Worm (Caenorhabditis elegans) whole organism, young adult: Measurements from ENCODE around the gene F17C11.22.

Experiments
- B0336.3 ChIP-seq: fragments of 200-800 bp; sonication (Bioruptor generic); IDR thresholded peaks from 2 replicates; pipeline ENCODE4 v1.3.6; 2022; ENCODE audit warnings: missing genetic modification characterization, missing compliant biosample characterization
- F52B5.7 ChIP-seq: sonication (generic microtip); optimal IDR thresholded peaks from 2 replicates; lab custom pipeline; 2016; ENCODE audit warnings: mild to moderate bottlenecking, missing genetic modification characterization, missing compliant biosample characterization
- K11D2.4 ChIP-seq: fragments of 200-800 bp; sonication (Bioruptor generic); IDR thresholded peaks from 2 replicates; pipeline ENCODE4 v1.3.6; 2022; ENCODE audit warnings: missing genetic modification reagents, missing genetic modification characterization, missing compliant biosample characterization
- Y53G8AR.9 ChIP-seq: fragments of 200-800 bp; sonication (Bioruptor generic); conservative IDR thresholded peaks from 2 replicates; pipeline ENCODE4 v1.3.6; 2022; ENCODE audit warnings: missing genetic modification reagents, missing genetic modification characterization, missing compliant biosample characterization
- Y56A3A.18 ChIP-seq: fragments of 200-800 bp; sonication (Bioruptor generic); IDR thresholded peaks from 2 replicates; pipeline ENCODE4 v1.3.6; 2022; ENCODE audit warnings: missing genetic modification reagents, missing genetic modification characterization, missing compliant biosample characterization
- ama-1 ChIP-seq, 3 experiments: fragments of 150-350 bp in 1 of 3; sonication (generic microtip) in 2 of 3; optimal IDR thresholded peaks; 2 replicates each; lab custom pipeline; 2014 to 2018; ENCODE audit warnings: missing biosample characterization in 2 of 3, missing genetic modification characterization in 2 of 3, missing genetic modification reagents in 2 of 3
- athp-1 ChIP-seq: sonication (generic microtip); optimal IDR thresholded peaks from 2 replicates; lab custom pipeline; 2017; ENCODE audit warnings: mild to moderate bottlenecking, missing genetic modification characterization, missing compliant biosample characterization
- bed-1 ChIP-seq: fragments of 200-800 bp; sonication (Bioruptor generic); IDR thresholded peaks from 2 replicates; pipeline ENCODE4 v1.3.6; 2022; ENCODE audit warnings: missing genetic modification reagents, missing genetic modification characterization, missing compliant biosample characterization
- cebp-1 ChIP-seq, 2 experiments: fragments of 200-800 bp in 1 of 2; sonication (Bioruptor generic) in 1 of 2; sonication (generic microtip) in 1 of 2; IDR thresholded peaks in 1 of 2; optimal IDR thresholded peaks in 1 of 2; 2 replicates each; pipeline versions ENCODE4 v1.3.6 to Lab custom; 2017 to 2022; ENCODE audit warnings: missing compliant biosample characterization in 2 of 2, missing genetic modification characterization in 2 of 2, mild to moderate bottlenecking in 1 of 2, missing genetic modification reagents in 1 of 2, moderate library complexity in 1 of 2
- ceh-58 ChIP-seq: fragments of 200-800 bp; sonication (Bioruptor generic); IDR thresholded peaks from 2 replicates; pipeline ENCODE4 v1.3.6; 2022; ENCODE audit warnings: missing genetic modification characterization, missing compliant biosample characterization
- dox-1 ChIP-seq: fragments of 200-800 bp; sonication (Bioruptor generic); IDR thresholded peaks from 2 replicates; pipeline ENCODE4 v1.3.6; 2022; ENCODE audit warnings: missing genetic modification reagents, missing genetic modification characterization, missing compliant biosample characterization
- ekl-4 ChIP-seq: fragments of 200-800 bp; sonication (Bioruptor generic); IDR thresholded peaks from 2 replicates; pipeline ENCODE4 v1.3.6; 2022; ENCODE audit warnings: missing genetic modification reagents, missing genetic modification characterization, missing compliant biosample characterization
- gei-17 ChIP-seq: fragments of 200-800 bp; sonication (Bioruptor generic); optimal IDR thresholded peaks from 2 replicates; lab custom pipeline; 2018; ENCODE audit warnings: mild to moderate bottlenecking, missing genetic modification characterization, missing compliant biosample characterization
- hlh-26 ChIP-seq: fragments of 200-800 bp; sonication (Bioruptor generic); conservative IDR thresholded peaks from 2 replicates; pipeline ENCODE4 v1.3.6; 2022; ENCODE audit warnings: missing genetic modification reagents, missing genetic modification characterization, missing compliant biosample characterization
- hrde-1 ChIP-seq: sonication (generic microtip); optimal IDR thresholded peaks from 2 replicates; lab custom pipeline; 2016; ENCODE audit warnings: missing genetic modification characterization, mild to moderate bottlenecking, missing compliant biosample characterization, moderate library complexity, missing genotype, missing genetic modification reagents, borderline replicate concordance
- let-526 ChIP-seq: fragments of 200-800 bp; sonication (Bioruptor generic); IDR thresholded peaks from 2 replicates; pipeline ENCODE4 v1.3.6; 2022; ENCODE audit warnings: missing genetic modification reagents, missing genetic modification characterization, missing compliant biosample characterization
- let-607 ChIP-seq, 2 experiments: fragments of 200-800 bp in 1 of 2; sonication (Bioruptor generic) in 1 of 2; sonication (generic microtip) in 1 of 2; optimal IDR thresholded peaks; 2 replicates each; lab custom pipeline; 2016 to 2018; ENCODE audit warnings: mild to moderate bottlenecking in 2 of 2, missing compliant biosample characterization in 2 of 2, missing genetic modification characterization in 2 of 2, moderate library complexity in 2 of 2, missing genotype in 1 of 2
- lin-35 ChIP-seq, 3 experiments: fragments of 150-350 bp in 2 of 3; sonication (generic microtip) in 1 of 3; optimal IDR thresholded peaks; 2 replicates each; lab custom pipeline; 2014 to 2018; ENCODE audit warnings: missing biosample characterization in 3 of 3, missing genetic modification characterization in 3 of 3, missing genetic modification reagents in 3 of 3
- lin-40 ChIP-seq: sonication (generic microtip); optimal IDR thresholded peaks from 2 replicates; lab custom pipeline; 2016; ENCODE audit warnings: missing genetic modification characterization, mild to moderate bottlenecking, missing compliant biosample characterization, missing genotype, missing genetic modification reagents
- lir-1 ChIP-seq: fragments of 200-800 bp; sonication (Bioruptor generic); conservative IDR thresholded peaks from 2 replicates; pipeline ENCODE4 v1.3.6; 2022; ENCODE audit warnings: missing genetic modification reagents, missing genetic modification characterization, missing compliant biosample characterization
- madf-10 ChIP-seq: sonication (generic microtip); optimal IDR thresholded peaks from 2 replicates; lab custom pipeline; 2016; ENCODE audit warnings: mild to moderate bottlenecking, missing genetic modification characterization, missing compliant biosample characterization
- madf-3 ChIP-seq: fragments of 200-800 bp; sonication (Bioruptor generic); IDR thresholded peaks from 2 replicates; pipeline ENCODE4 v1.3.6; 2022; ENCODE audit warnings: missing genetic modification reagents, missing genetic modification characterization, missing compliant biosample characterization
- madf-6 ChIP-seq: fragments of 200-800 bp; sonication (Bioruptor generic); IDR thresholded peaks from 2 replicates; pipeline ENCODE4 v1.3.6; 2022; ENCODE audit warnings: missing genetic modification reagents, missing genetic modification characterization, missing compliant biosample characterization
- mcd-1 ChIP-seq: fragments of 200-800 bp; sonication (Bioruptor generic); IDR thresholded peaks from 2 replicates; pipeline ENCODE4 v1.3.6; 2022; ENCODE audit warnings: missing genetic modification reagents, missing genetic modification characterization, missing compliant biosample characterization
- mes-4 ChIP-seq: sonication (generic microtip); optimal IDR thresholded peaks from 2 replicates; lab custom pipeline; 2016; ENCODE audit warnings: missing genotype, missing genetic modification characterization, missing compliant biosample characterization
- nfyb-1 ChIP-seq: fragments of 200-800 bp; sonication (Bioruptor generic); IDR thresholded peaks from 2 replicates; pipeline ENCODE4 v1.3.6; 2022; ENCODE audit warnings: missing genetic modification reagents, missing genetic modification characterization, missing compliant biosample characterization
- nhr-90 ChIP-seq: sonication (generic microtip); optimal IDR thresholded peaks from 2 replicates; lab custom pipeline; 2016; ENCODE audit warnings: missing genotype, mild to moderate bottlenecking, missing genetic modification characterization, missing compliant biosample characterization
- pbrm-1 ChIP-seq: fragments of 200-800 bp; sonication (Bioruptor generic); IDR thresholded peaks from 2 replicates; pipeline ENCODE4 v1.3.6; 2022; ENCODE audit warnings: missing genetic modification reagents, missing genetic modification characterization, missing compliant biosample characterization
- repo-1 ChIP-seq: sonication (generic microtip); optimal IDR thresholded peaks from 2 replicates; lab custom pipeline; 2017; ENCODE audit warnings: mild to moderate bottlenecking, missing genetic modification characterization, missing compliant biosample characterization
- somi-1 ChIP-seq: fragments of 200-800 bp; sonication (Bioruptor generic); optimal IDR thresholded peaks from 2 replicates; lab custom pipeline; 2018; ENCODE audit warnings: mild to moderate bottlenecking, missing genetic modification characterization, missing compliant biosample characterization
- tbp1 ChIP-seq: fragments of 200-800 bp; sonication (Bioruptor generic); optimal IDR thresholded peaks from 2 replicates; lab custom pipeline; 2018; ENCODE audit warnings: mild to moderate bottlenecking, missing genetic modification characterization, missing compliant biosample characterization
- tbx-9 ChIP-seq: sonication (generic microtip); optimal IDR thresholded peaks from 2 replicates; lab custom pipeline; 2016; ENCODE audit warnings: borderline replicate concordance, missing genetic modification characterization, inconsistent platforms, missing compliant biosample characterization
- xnd-1 ChIP-seq: sonication (generic microtip); optimal IDR thresholded peaks from 2 replicates; lab custom pipeline; 2016; ENCODE audit warnings: missing genotype, missing genetic modification reagents, missing genetic modification characterization, missing compliant biosample characterization
- ztf-26 ChIP-seq: sonication (generic microtip); optimal IDR thresholded peaks from 2 replicates; lab custom pipeline; 2017; ENCODE audit warnings: missing genetic modification characterization, missing compliant biosample characterization
- ztf-6 ChIP-seq: fragments of 200-800 bp; sonication (Bioruptor generic); IDR thresholded peaks from 2 replicates; pipeline ENCODE4 v1.3.6; 2022; ENCODE audit warnings: missing genetic modification reagents, missing genetic modification characterization, missing compliant biosample characterization

The F17C11.22 gene

DNA sequence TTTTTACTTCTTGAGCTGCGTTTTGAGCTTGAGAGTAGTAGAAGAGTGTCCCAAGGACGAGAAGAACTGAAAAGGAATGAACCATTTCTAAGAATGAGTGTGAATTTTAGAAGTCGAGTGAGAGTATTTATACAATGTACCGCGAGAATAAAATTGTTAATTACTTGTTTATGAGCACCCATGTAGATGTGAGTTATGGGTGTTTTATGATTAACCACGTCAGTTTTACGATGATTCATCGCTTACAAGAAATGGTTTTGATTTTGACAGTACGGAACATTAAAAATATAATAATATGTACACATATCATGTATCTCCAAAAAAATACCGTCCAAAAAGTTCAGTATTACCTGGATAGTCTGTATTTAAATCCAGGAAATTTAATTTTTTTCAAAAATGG, 15.6 kb downstream of the F17C11.22 start, which contains the start of gene clec-221:
Gene clec-221, minus strand, starts transcription at position 101 of the 400 bp plus-strand sequence.
- TF ChIP-seq mes-4 (tag; lab: Kevin White, UChicago) (no peak), lin-35 (GFP tag; optimal IDR thresholded peaks at IDR 0.05; lab: Kevin White, UChicago) (peak in 1 of 3 experiments; percentile 22)
- TF ChIP-seq, all 124 proteins: peak for 1

DNA sequence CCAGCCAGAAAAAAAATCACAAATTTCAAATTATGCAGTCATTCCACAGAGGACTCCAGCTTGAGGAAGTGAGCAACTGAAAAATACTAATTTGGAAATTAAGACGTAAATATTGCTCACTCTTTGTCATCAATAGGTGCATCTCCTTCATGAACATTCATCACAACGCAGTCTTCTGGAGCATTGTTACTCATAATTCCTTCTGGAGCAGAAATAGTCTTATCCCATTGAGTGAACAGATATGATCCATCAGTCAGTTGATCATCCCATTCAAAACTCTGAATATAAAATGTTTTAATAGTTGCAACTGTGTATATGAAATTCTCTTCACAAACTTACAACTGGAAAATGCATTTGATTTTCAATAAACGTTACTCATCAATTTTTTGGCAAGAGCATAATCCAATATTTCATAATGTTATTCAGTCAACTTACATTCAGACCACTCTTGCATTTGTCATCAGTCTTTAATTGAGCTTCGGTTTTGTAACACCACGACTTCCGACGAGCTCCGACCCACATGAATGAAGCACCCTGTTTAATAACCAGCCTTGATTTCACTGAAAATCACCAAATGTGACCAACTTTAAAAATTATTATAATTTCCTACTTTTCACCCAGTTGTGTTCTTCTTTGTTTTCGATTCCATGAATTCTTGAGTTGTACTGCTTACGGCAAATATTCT, 16.4 kb downstream of the F17C11.22 start:
- peak; percentile 47 for TF ChIP-seq K11D2.4
- TF ChIP-seq lir-1 (GFP tag; lab: Robert Waterston, UW) = no peak
- TF ChIP-seq mcd-1 = 0 out of 2 replicates have a peak, but pooled peaks have one; percentile 10
- peak; percentile 55 for TF ChIP-seq lin-40
- TF ChIP-seq B0336.3 (GFP tag; lab: Robert Waterston, UW) = peak; percentile 82
- TF ChIP-seq ceh-58 (GFP tag; lab: Robert Waterston, UW) = no peak
- TF ChIP-seq nhr-90 (tag; lab: Kevin White, UChicago) = peak; percentile 30
- peak; percentile 74 for TF ChIP-seq Y53G8AR.9 (GFP tag; lab: Robert Waterston, UW)
- TF ChIP-seq dox-1 (GFP tag; lab: Robert Waterston, UW) = peak; percentile 45; the same call in 1 of the 2 replicates
- TF ChIP-seq hlh-26 (GFP tag; lab: Robert Waterston, UW) = no peak
- TF ChIP-seq ekl-4 (GFP tag; lab: Robert Waterston, UW) = peak; percentile 70
- TF ChIP-seq nfyb-1 (GFP tag; lab: Robert Waterston, UW) = 0 out of 2 replicates have a peak, but pooled peaks have one; percentile 54
- no peak for TF ChIP-seq madf-10 (tag; lab: Kevin White, UChicago)
- peak; percentile 40 for TF ChIP-seq athp-1 (tag; lab: Kevin White, UChicago)
- TF ChIP-seq pbrm-1 (GFP tag; lab: Robert Waterston, UW) = no peak
- peak; percentile 28; the same call in 1 of the 2 replicates for TF ChIP-seq madf-6 (GFP tag; lab: Robert Waterston, UW)
- peak; percentile 76 for TF ChIP-seq somi-1 (GFP tag; lab: Kevin White, UChicago)
- peak in 1 of 3 experiments; percentile 65 for TF ChIP-seq lin-35 (GFP tag; optimal IDR thresholded peaks at IDR 0.05; lab: Kevin White, UChicago)
- TF ChIP-seq tbp1 (GFP tag; lab: Kevin White, UChicago) = no peak
- TF ChIP-seq ztf-26 (tag; lab: Kevin White, UChicago) = peak; percentile 53
- peak in 1 of 2 experiments; percentile 7 for TF ChIP-seq let-607 (tag; optimal IDR thresholded peaks at IDR 0.05; lab: Kevin White, UChicago)
- TF ChIP-seq xnd-1 (tag; lab: Kevin White, UChicago) = no peak
- TF ChIP-seq repo-1 = peak; percentile 91
- no peak for TF ChIP-seq ztf-6 (GFP tag; lab: Robert Waterston, UW)
- peak; percentile 79 for TF ChIP-seq ama-1 (optimal IDR thresholded peaks at IDR 0.05; lab: Kevin White, UChicago)
- TF ChIP-seq ama-1 (GFP tag; optimal IDR thresholded peaks at IDR 0.05; lab: Kevin White, UChicago) = peak in 1 of 2 experiments; percentile 33
- 0 out of 2 replicates have a peak, but pooled peaks have one; percentile 19 for TF ChIP-seq let-526 (GFP tag; lab: Robert Waterston, UW)
- no peak for TF ChIP-seq hrde-1
- peak; percentile 75; the same call in 1 of the 2 replicates for TF ChIP-seq Y56A3A.18
- no peak for TF ChIP-seq tbx-9 (tag; lab: Kevin White, UChicago)
- 0 out of 2 replicates have a peak, but pooled peaks have one; percentile 18 for TF ChIP-seq bed-1 (GFP tag; lab: Robert Waterston, UW)
- TF ChIP-seq gei-17 = peak; percentile 43
- peak; percentile 56; the same call in 1 of the 2 replicates for TF ChIP-seq madf-3 (GFP tag; lab: Robert Waterston, UW)
- no peak for TF ChIP-seq cebp-1 (GFP tag; IDR thresholded peaks at IDR 0.05; lab: Robert Waterston, UW)
- TF ChIP-seq cebp-1 (tag; optimal IDR thresholded peaks at IDR 0.05; lab: Kevin White, UChicago) = peak; percentile 78
- TF ChIP-seq F52B5.7 (tag; lab: Kevin White, UChicago) = peak; percentile 21
